Fruit fly (Drosophila melanogaster) whole organism, larva: ENCODE results near the gene CG7631.
"Not testable (repeated sequence)": the region's sequence is repeated elsewhere in the genome, so short reads cannot be mapped to it uniquely, and the experiment has no call there.

Experiments used
- noc ChIP-seq: fragments of 200-800 bp; sonication (Bioruptor generic); optimal IDR thresholded peaks from 3 replicates; lab custom pipeline; 2019; ENCODE audit warnings: missing biosample characterization, mild to moderate bottlenecking, missing genetic modification characterization, moderate library complexity

The CG7631 gene

dm6 chr2L:15628378-15628777 lies at the start of gene CG7631:
CG7631 (plus strand) TSS chr2L:15628678.
- no peak for TF ChIP-seq noc (tag; lab: Kevin White, UChicago)

DNA sequence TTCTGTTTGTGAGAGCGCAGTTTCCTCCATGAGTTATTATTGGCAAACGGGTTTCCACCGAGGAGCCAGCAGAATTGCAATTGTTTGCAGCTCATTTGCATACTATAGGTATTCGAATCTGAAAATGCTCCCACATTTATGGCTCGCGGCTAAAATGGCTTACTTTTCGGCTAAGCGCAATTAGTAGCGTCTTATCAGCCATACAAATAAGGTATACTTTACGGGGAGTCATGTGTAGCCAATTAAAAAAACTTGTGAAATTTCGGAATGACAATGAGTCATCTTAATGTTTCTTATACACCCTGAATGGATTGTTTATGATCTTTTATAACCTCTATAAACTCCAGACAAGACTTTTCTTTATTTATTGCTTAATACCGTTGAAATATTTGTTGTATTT lies 19.3 kb upstream of the CG7631 start:
- TF ChIP-seq noc (tag; lab: Kevin White, UChicago) = no peak

DNA sequence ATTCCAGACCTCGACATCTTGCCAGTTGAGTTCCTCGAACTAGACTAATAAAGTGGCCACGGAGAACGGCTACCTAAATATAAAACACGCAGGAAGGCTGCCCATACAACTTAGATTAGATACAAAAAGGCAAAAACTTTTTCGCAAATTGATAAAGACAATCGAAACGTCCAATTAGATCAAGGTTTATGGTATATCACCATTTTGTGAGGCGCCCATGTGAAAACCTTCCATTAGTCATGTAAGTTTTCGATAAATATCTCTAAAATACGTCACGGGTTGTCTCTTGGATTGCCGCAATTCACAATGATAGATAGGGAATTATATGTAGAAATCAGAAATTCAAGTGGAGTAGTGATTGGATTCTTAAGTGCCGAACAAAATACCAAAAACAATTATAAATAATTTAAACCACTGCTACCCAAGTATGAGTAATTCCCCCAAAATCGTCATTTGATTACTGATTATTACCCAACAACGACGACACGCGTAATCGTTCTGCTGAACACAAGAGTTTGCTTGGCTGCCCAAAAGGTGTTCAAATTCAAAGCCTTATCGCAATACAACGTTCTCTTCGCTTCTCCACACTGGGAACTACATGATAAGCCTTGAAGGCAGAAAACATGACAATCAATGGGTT lies 16.7 kb upstream of the CG7631 start, which contains the start of gene CG15255:
TSS of gene CG15255 (minus strand) at position 51 of the 640 bp plus-strand sequence.
- peak; percentile 40 for TF ChIP-seq noc (tag; lab: Kevin White, UChicago)

dm6 chr2L:15613285-15613912 lies 15.1 kb upstream of the CG7631 start, which contains the start of gene Semp1:
Semp1 (minus strand) TSS chr2L:15613335.
- TF ChIP-seq noc (tag; lab: Kevin White, UChicago) = no peak

dm6 chr2L:15614728-15615127 lies 13.8 kb upstream of the CG7631 start, which contains the start of gene CG15254:
CG15254 (minus strand) TSS chr2L:15614828.
- no peak for TF ChIP-seq noc (tag; lab: Kevin White, UChicago)

DNA sequence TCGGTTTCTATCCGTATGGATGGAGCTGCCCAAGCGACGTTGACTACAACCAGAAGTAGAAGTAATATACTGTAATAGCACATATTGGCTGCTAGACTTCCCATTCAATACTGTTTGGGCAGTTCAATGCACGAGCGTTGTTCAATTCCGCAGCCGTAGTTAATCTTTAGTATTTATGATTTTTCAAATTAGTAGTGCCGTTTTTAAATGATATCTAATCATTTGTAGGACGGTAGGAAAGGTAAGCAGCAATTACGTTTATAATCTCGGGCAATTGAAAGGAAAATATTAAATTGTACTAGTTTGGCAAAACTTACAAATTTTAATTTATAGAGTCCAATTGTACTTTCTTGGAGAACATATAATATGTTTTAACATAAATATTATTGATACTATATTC lies 12.2 kb upstream of the CG7631 start, which contains the start of gene CG15253:
TSS of gene CG15253 (minus strand) at position 101 of the 400 bp plus-strand sequence.
- TF ChIP-seq noc (tag; lab: Kevin White, UChicago) = no peak

- no peak for TF ChIP-seq noc (tag; lab: Kevin White, UChicago)
These were observed 11.8 kb upstream of the CG7631 start, which contains the start of gene CG11865 for dm6 chr2L:15616697-15617096. CG11865 (plus strand) TSS chr2L:15616997.

DNA sequence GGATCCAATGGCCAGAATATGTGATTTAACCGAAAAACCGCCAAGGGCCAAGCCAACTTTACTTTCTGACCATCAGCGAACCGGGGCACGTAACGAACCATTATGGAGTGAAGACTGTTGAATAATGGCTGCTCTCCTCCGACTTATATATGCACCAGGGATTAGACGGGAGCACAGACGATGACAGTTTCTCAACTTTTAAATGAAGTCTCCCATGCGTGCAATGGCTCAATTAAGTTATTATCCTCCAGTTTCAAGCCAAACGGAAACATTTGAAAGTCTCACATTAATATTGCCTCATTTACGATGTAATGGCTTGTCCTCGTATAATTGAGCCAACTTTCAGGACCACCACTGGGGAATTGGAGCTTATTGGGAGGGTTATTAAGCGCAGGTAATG lies 5.0 kb upstream of the CG7631 start, which contains the start of gene Or35a:
TSS of gene Or35a (minus strand) at position 101 of the 400 bp plus-strand sequence.
- TF ChIP-seq noc (tag; lab: Kevin White, UChicago) = no peak

- TF ChIP-seq noc (tag; lab: Kevin White, UChicago) = peak; percentile 80
These were observed 1.2 kb downstream of the CG7631 start, which contains the start of gene CG18480 for dm6 chr2L:15629596-15630168. CG18480 (plus strand) TSS chr2L:15630002.

DNA sequence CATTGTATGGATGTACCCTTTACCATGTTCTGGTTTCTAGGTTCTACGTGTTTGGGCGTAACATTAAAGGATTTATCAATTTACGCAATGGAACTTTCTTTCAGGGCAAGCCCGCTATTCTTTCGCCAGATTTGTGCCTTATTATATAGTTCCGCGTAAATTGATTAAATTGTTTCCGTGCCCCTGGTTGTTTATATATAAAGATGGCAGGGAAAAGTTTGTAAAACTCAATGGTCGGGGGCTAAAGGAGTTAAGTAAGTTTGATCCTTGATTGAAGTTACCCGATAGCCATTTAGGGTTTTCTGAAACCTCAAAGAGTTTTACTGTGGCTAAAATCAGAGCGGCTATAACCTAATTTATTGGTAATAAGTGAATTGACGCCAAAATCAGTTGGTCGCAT lies 13.2 kb downstream of the CG7631 start:
- no peak for TF ChIP-seq noc (tag; lab: Kevin White, UChicago)

- TF ChIP-seq noc (tag; lab: Kevin White, UChicago) = no peak
These were observed 15.3 kb downstream of the CG7631 start for dm6 chr2L:15643791-15644190.

- not testable (repeated sequence) for TF ChIP-seq noc (tag; lab: Kevin White, UChicago)
These were observed 30.9 kb downstream of the CG7631 start, which contains the start of gene CG44141 for dm6 chr2L:15659374-15659773. CG44141 (minus strand) TSS chr2L:15659474.

dm6 chr2L:15660741-15661140 lies 32.3 kb downstream of the CG7631 start, which contains the start of gene CG18477:
CG18477 (plus strand) TSS chr2L:15661041.
- TF ChIP-seq noc (tag; lab: Kevin White, UChicago) = not testable (repeated sequence)

- not testable (repeated sequence) for TF ChIP-seq noc (tag; lab: Kevin White, UChicago)
These were observed 41.4 kb downstream of the CG7631 start, which contains the start of gene CG18478 for dm6 chr2L:15669874-15670273. CG18478 (plus strand) TSS chr2L:15670174.

- TF ChIP-seq noc (tag; lab: Kevin White, UChicago) = not testable (repeated sequence)
These were observed 47.5 kb downstream of the CG7631 start, which contains the start of gene CG43923 for dm6 chr2L:15676002-15676401. CG43923 (minus strand) TSS chr2L:15676102.
